Fruit fly (Drosophila melanogaster): Measurements from ENCODE around the gene CG7567.

The CG7567 gene

dm6 chr3R:29559444-29559976 lies 28.4 kb downstream of the CG7567 start (continued):
- TF ChIP-seq seq (GFP tag; IDR thresholded peaks at IDR 0.05), result no peak
- TF ChIP-seq fd64A (GFP tag; optimal IDR thresholded peaks at IDR 0.05), result no peak
- TF ChIP-seq CG10979 (tag; optimal IDR thresholded peaks at IDR 0.05), result no peak
- no peak for TF ChIP-seq CG1529 (GFP tag; optimal IDR thresholded peaks at IDR 0.05)
- TF ChIP-seq CG10274 (GFP tag; optimal IDR thresholded peaks at IDR 0.05), result no peak
- no peak for TF ChIP-seq Hr39 (optimal IDR thresholded peaks at IDR 0.05)
- no peak for TF ChIP-seq klu (GFP tag; IDR thresholded peaks at IDR 0.05)

dm6 chr3R:29557555-29557954 lies 30.3 kb downstream of the CG7567 start:
- TF ChIP-seq CG7928 (GFP tag; optimal IDR thresholded peaks at IDR 0.05) (no peak), Hr39 (optimal IDR thresholded peaks at IDR 0.05) (peak; percentile 66)

dm6 chr3R:29556003-29556467 lies 31.9 kb downstream of the CG7567 start, which contains the start of gene Dr:
Dr (plus strand) TSS chr3R:29556386.
- TF ChIP-seq gce (GFP tag; IDR thresholded peaks at IDR 0.05) (no peak), twi (tag; optimal IDR thresholded peaks at IDR 0.05) (peak; percentile 36), Med (GFP tag) (peak; percentile 71), cas (GFP tag; IDR thresholded peaks at IDR 0.05) (no peak), Doc3 (GFP tag; IDR thresholded peaks at IDR 0.05; ENCODE audit: partially characterized antibody) (no peak), gcm (GFP tag; optimal IDR thresholded peaks at IDR 0.05) (peak; percentile 21), CG6683 (GFP tag; optimal IDR thresholded peaks at IDR 0.05) (no peak), Gug (GFP tag; IDR thresholded peaks at IDR 0.05) (no peak), CG9215 (GFP tag; IDR thresholded peaks at IDR 0.05) (no peak), nerfin-2 (GFP tag; IDR thresholded peaks at IDR 0.05; ENCODE audit: partially characterized antibody) (no peak), CG6654 (GFP tag; optimal IDR thresholded peaks at IDR 0.05) (peak; percentile 68), pb (GFP tag; optimal IDR thresholded peaks at IDR 0.05) (peak; percentile 9), CG10654 (GFP tag; optimal IDR thresholded peaks at IDR 0.05) (no peak), sd (tag; optimal IDR thresholded peaks at IDR 0.05) (peak; percentile 4), CG15073 (GFP tag; optimal IDR thresholded peaks at IDR 0.05) (no peak), Hsf (GFP tag; optimal IDR thresholded peaks at IDR 0.05) (no peak), Mad (GFP tag; optimal IDR thresholded peaks at IDR 0.05) (peak; percentile 26), CG12236 (GFP tag; optimal IDR thresholded peaks at IDR 0.05) (no peak), Stat92E (GFP tag; optimal IDR thresholded peaks at IDR 0.05) (no peak), CG8290 (GFP tag; optimal IDR thresholded peaks at IDR 0.05) (no peak), CG8290 (tag; optimal IDR thresholded peaks at IDR 0.05) (no peak), sqz (GFP tag; optimal IDR thresholded peaks at IDR 0.05) (peak; percentile 52), CG6254 (GFP tag; optimal IDR thresholded peaks at IDR 0.05) (no peak), Dbx (GFP tag; IDR thresholded peaks at IDR 0.05) (no peak), Lim3 (GFP tag; IDR thresholded peaks at IDR 0.05) (no peak), pita (GFP tag; optimal IDR thresholded peaks at IDR 0.05) (no peak), Abd-B (GFP tag; optimal IDR thresholded peaks at IDR 0.05) (peak; percentile 66), Sry-δ (GFP tag; optimal IDR thresholded peaks at IDR 0.05) (no peak), CG10366 (GFP tag; IDR thresholded peaks at IDR 0.05) (no peak), org-1 (GFP tag; optimal IDR thresholded peaks at IDR 0.05) (no peak), vnd (GFP tag; IDR thresholded peaks at IDR 0.05; ENCODE audit: partially characterized antibody) (no peak), run (tag; optimal IDR thresholded peaks at IDR 0.05) (peak; percentile 4), HmgZ (tag; optimal IDR thresholded peaks at IDR 0.05) (no peak), CG11085 (GFP tag; IDR thresholded peaks at IDR 0.05) (no peak), Tbp (GFP tag; optimal IDR thresholded peaks at IDR 0.05) (peak; percentile 43), amos (GFP tag; IDR thresholded peaks at IDR 0.05; ENCODE audit: partially characterized antibody) (0 out of 2 replicates have a peak, but pooled peaks have one; percentile 25), nom (GFP tag; optimal IDR thresholded peaks at IDR 0.05) (no peak), gcm2 (GFP tag; optimal IDR thresholded peaks at IDR 0.05) (no peak), CG12744 (GFP tag; optimal IDR thresholded peaks at IDR 0.05) (no peak), az2 (GFP tag; optimal IDR thresholded peaks at IDR 0.05) (no peak)
